Worm (Caenorhabditis elegans) whole organism, L4 larva: ENCODE measurements around the gene T09F3.5.

Source experiments
- D1046.2 ChIP-seq: fragments of 200-800 bp; sonication (Bioruptor generic); IDR thresholded peaks from 2 replicates; pipeline ENCODE4 v1.3.6; 2022; ENCODE audit warnings: missing genetic modification characterization, missing compliant biosample characterization
- Y105C5A.15 ChIP-seq: fragments of 200-800 bp; sonication (Bioruptor generic); IDR thresholded peaks from 2 replicates; pipeline ENCODE4 v1.3.6; 2022; ENCODE audit warnings: missing genetic modification characterization, missing compliant biosample characterization
- Y75B8A.6 ChIP-seq: fragments of 200-800 bp; sonication (Bioruptor generic); IDR thresholded peaks from 2 replicates; pipeline ENCODE4 v1.3.6; 2022; ENCODE audit warnings: missing genetic modification reagents, missing genetic modification characterization, missing compliant biosample characterization
- aha-1 ChIP-seq: fragments of 150-350 bp; peaks from one replicate; lab custom pipeline; 2014; ENCODE audit warnings: missing biosample characterization, missing genetic modification characterization
- ceh-32 ChIP-seq: sonication (generic microtip); optimal IDR thresholded peaks from 2 replicates; lab custom pipeline; 2016; ENCODE audit warnings: mild to moderate bottlenecking, missing genetic modification characterization, missing compliant biosample characterization; ENCODE audit not compliant: poor library complexity
- ceh-62 ChIP-seq: sonication (generic microtip); optimal IDR thresholded peaks from 2 replicates; lab custom pipeline; 2017; ENCODE audit warnings: missing biosample characterization, missing genetic modification characterization
- ceh-82 ChIP-seq: sonication (generic microtip); optimal IDR thresholded peaks from 2 replicates; lab custom pipeline; 2017; ENCODE audit warnings: missing biosample characterization, missing genetic modification characterization
- ctbp-1 ChIP-seq: fragments of 200-800 bp; sonication (Bioruptor generic); IDR thresholded peaks from 2 replicates; pipeline ENCODE4 v1.3.6; 2022; ENCODE audit warnings: missing genetic modification reagents, missing genetic modification characterization, missing compliant biosample characterization
- daf-16 ChIP-seq, 3 experiments: sonication (generic microtip); optimal IDR thresholded peaks; 2 replicates each; lab custom pipeline; 2016 to 2017; ENCODE audit warnings: missing genetic modification characterization in 3 of 3, missing genetic modification reagents in 3 of 3, mild to moderate bottlenecking in 2 of 3, missing compliant biosample characterization in 2 of 3, missing biosample characterization in 1 of 3, moderate library complexity in 1 of 3
- daf-8 ChIP-seq: fragments of 200-800 bp; sonication (Bioruptor generic); IDR thresholded peaks from 2 replicates; pipeline ENCODE4 v1.3.6; 2022; ENCODE audit warnings: missing genetic modification characterization, missing compliant biosample characterization
- dmd-9 ChIP-seq: fragments of 200-800 bp; sonication (Bioruptor generic); IDR thresholded peaks from 2 replicates; pipeline ENCODE4 v1.3.6; 2022; ENCODE audit warnings: missing genetic modification reagents, missing genetic modification characterization, missing compliant biosample characterization
- duxl-1 ChIP-seq: sonication (generic microtip); optimal IDR thresholded peaks from 2 replicates; lab custom pipeline; 2016; ENCODE audit warnings: mild to moderate bottlenecking, missing genetic modification characterization, moderate library complexity, missing compliant biosample characterization; ENCODE audit not compliant: poor library complexity
- egl-43 ChIP-seq: fragments of 200-800 bp; sonication (Bioruptor generic); IDR thresholded peaks from 2 replicates; pipeline ENCODE4 v1.3.6; 2022; ENCODE audit warnings: missing genetic modification reagents, missing genetic modification characterization, missing compliant biosample characterization
- hlh-11 ChIP-seq: fragments of 200-800 bp; sonication (Bioruptor generic); optimal IDR thresholded peaks from 2 replicates; lab custom pipeline; 2018; ENCODE audit warnings: mild to moderate bottlenecking, missing genetic modification characterization, missing compliant biosample characterization
- hlh-30 ChIP-seq: sonication (generic microtip); optimal IDR thresholded peaks from 2 replicates; lab custom pipeline; 2017; ENCODE audit warnings: antibody characterized with exemption, mild to moderate bottlenecking, missing genetic modification characterization, missing compliant biosample characterization; ENCODE audit not compliant: insufficient read depth
- jun-1 ChIP-seq: fragments of 150-350 bp; optimal IDR thresholded peaks from 2 replicates; lab custom pipeline; 2014; ENCODE audit warnings: missing biosample characterization, missing genetic modification reagents, missing genetic modification characterization
- lsy-2 ChIP-seq, 2 experiments: fragments of 150-350 bp in 1 of 2; sonication (generic microtip) in 1 of 2; optimal IDR thresholded peaks; 2 replicates each; lab custom pipeline; 2014 to 2017; ENCODE audit warnings: missing biosample characterization in 2 of 2, missing genetic modification characterization in 2 of 2
- madf-9 ChIP-seq: fragments of 200-800 bp; sonication (Bioruptor generic); conservative IDR thresholded peaks from 2 replicates; pipeline ENCODE4 v1.3.6; 2022; ENCODE audit warnings: missing genetic modification reagents, missing genetic modification characterization, missing compliant biosample characterization
- mdl-1 ChIP-seq, 2 experiments: fragments of 150-350 bp in 1 of 2; sonication (generic microtip) in 1 of 2; optimal IDR thresholded peaks; 2 replicates each; lab custom pipeline; 2014 to 2017; ENCODE audit warnings: missing biosample characterization in 2 of 2, missing genetic modification characterization in 2 of 2
- mdt-29 ChIP-seq: fragments of 200-800 bp; sonication (Bioruptor generic); IDR thresholded peaks from 2 replicates; pipeline ENCODE4 v1.3.6; 2022; ENCODE audit warnings: missing genetic modification reagents, missing genetic modification characterization, missing compliant biosample characterization
- mep-1 ChIP-seq: fragments of 150-350 bp; sonication (generic microtip); optimal IDR thresholded peaks from 3 replicates; lab custom pipeline; 2014; ENCODE audit warnings: missing biosample characterization, missing genetic modification characterization
- mxl-2 ChIP-seq: fragments of 200-800 bp; sonication (Bioruptor generic); conservative IDR thresholded peaks from 2 replicates; pipeline ENCODE4 v1.3.6; 2022; ENCODE audit warnings: missing genetic modification reagents, missing genetic modification characterization, missing compliant biosample characterization
- nhr-10 ChIP-seq: fragments of 150-350 bp; optimal IDR thresholded peaks from 2 replicates; lab custom pipeline; 2014; ENCODE audit warnings: missing biosample characterization, missing genetic modification characterization
- nhr-111 ChIP-seq: fragments of 200-800 bp; sonication (Bioruptor generic); optimal IDR thresholded peaks from 2 replicates; lab custom pipeline; 2018; ENCODE audit warnings: mild to moderate bottlenecking, missing genetic modification characterization, missing compliant biosample characterization
- nhr-41 ChIP-seq: fragments of 200-800 bp; sonication (Bioruptor generic); IDR thresholded peaks from 2 replicates; pipeline ENCODE4 v1.3.6; 2022; ENCODE audit warnings: missing genetic modification reagents, missing genetic modification characterization, missing compliant biosample characterization
- nhr-6 ChIP-seq: fragments of 150-350 bp; optimal IDR thresholded peaks from 2 replicates; lab custom pipeline; 2014; ENCODE audit warnings: missing biosample characterization, missing genetic modification characterization
- nhr-76 ChIP-seq: fragments of 150-350 bp; optimal IDR thresholded peaks from 2 replicates; lab custom pipeline; 2014; ENCODE audit warnings: missing biosample characterization, missing genetic modification characterization
- pha-4 ChIP-seq, 2 experiments: fragments of 150-350 bp in 1 of 2; fragments of 200-800 bp in 1 of 2; sonication (Bioruptor generic) in 1 of 2; IDR thresholded peaks in 1 of 2; optimal IDR thresholded peaks in 1 of 2; 2 replicates each; pipeline versions ENCODE4 v1.3.6 to Lab custom; 2014 to 2022; ENCODE audit warnings: missing genetic modification characterization in 2 of 2, missing genetic modification reagents in 2 of 2, missing biosample characterization in 1 of 2, missing compliant biosample characterization in 1 of 2
- php-3 ChIP-seq: fragments of 200-800 bp; sonication (Bioruptor generic); IDR thresholded peaks from 2 replicates; pipeline ENCODE4 v1.3.6; 2022; ENCODE audit warnings: missing genetic modification reagents, missing genetic modification characterization, missing compliant biosample characterization
- rbr-2 ChIP-seq: sonication (generic microtip); optimal IDR thresholded peaks from 2 replicates; lab custom pipeline; 2016; ENCODE audit warnings: missing genotype, missing genetic modification characterization, missing compliant biosample characterization
- snpc-1.2 ChIP-seq: fragments of 200-800 bp; sonication (Bioruptor generic); IDR thresholded peaks from 2 replicates; pipeline ENCODE4 v1.3.6; 2022; ENCODE audit warnings: missing genetic modification reagents, missing genetic modification characterization, missing compliant biosample characterization
- tag-97 ChIP-seq: fragments of 200-800 bp; sonication (Bioruptor generic); IDR thresholded peaks from 2 replicates; pipeline ENCODE4 v1.3.6; 2022; ENCODE audit warnings: missing genetic modification characterization, missing compliant biosample characterization
- tra-1 ChIP-seq: fragments of 200-800 bp; sonication (Bioruptor generic); IDR thresholded peaks from 2 replicates; pipeline ENCODE4 v1.3.6; 2022; ENCODE audit warnings: missing genetic modification reagents, missing genetic modification characterization, missing compliant biosample characterization
- unc-130 ChIP-seq: sonication (generic microtip); optimal IDR thresholded peaks from 2 replicates; lab custom pipeline; 2016; ENCODE audit warnings: missing genetic modification reagents, missing genetic modification characterization, missing compliant biosample characterization
- ztf-11 ChIP-seq: fragments of 150-350 bp; optimal IDR thresholded peaks from 2 replicates; lab custom pipeline; 2014; ENCODE audit warnings: missing biosample characterization, missing genetic modification characterization
- ztf-7 ChIP-seq: fragments of 150-350 bp; optimal IDR thresholded peaks from 2 replicates; lab custom pipeline; 2014; ENCODE audit warnings: missing biosample characterization, missing genetic modification characterization

T09F3.5 gene

DNA sequence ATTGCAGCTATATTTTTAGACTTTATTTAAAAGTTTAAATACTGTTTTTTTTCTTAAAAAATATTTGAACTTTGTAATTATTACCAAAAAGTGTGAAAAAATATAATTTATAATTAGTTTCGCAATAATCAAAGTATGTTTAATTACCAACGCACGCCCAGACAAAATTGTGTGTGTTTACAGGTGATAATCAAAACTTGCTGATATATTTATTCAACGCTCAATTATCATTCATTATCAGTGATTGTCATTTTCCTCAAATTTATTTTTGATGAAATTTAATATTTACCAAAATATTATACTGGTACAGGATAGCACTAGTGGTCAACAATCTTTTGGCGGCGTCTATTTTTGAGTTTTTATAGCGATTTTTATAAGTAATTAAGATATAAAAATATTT is 23.7 kb upstream of the T09F3.5 start (continued):
- TF ChIP-seq ztf-11 (tag; lab: Kevin White, UChicago) = no peak
- no peak for TF ChIP-seq ceh-82
- TF ChIP-seq D1046.2 (GFP tag; lab: Robert Waterston, UW) = no peak
- no peak for TF ChIP-seq hlh-30 (tag; lab: Kevin White, UChicago)
- no peak for TF ChIP-seq egl-43 (GFP tag; lab: Robert Waterston, UW)
- TF ChIP-seq mdl-1 (tag; optimal IDR thresholded peaks at IDR 0.05; lab: Kevin White, UChicago) = no peak
- TF ChIP-seq ceh-62 (tag; lab: Kevin White, UChicago) = no peak
- no peak for TF ChIP-seq daf-16 (GFP tag; optimal IDR thresholded peaks at IDR 0.05; lab: Kevin White, UChicago)
- TF ChIP-seq daf-16 (tag; optimal IDR thresholded peaks at IDR 0.05; lab: Kevin White, UChicago) = peak; percentile 99
- TF ChIP-seq unc-130 (GFP tag; lab: Kevin White, UChicago) = no peak
- TF ChIP-seq dmd-9 (GFP tag; lab: Robert Waterston, UW) = no peak
- no peak for TF ChIP-seq lsy-2 (tag; optimal IDR thresholded peaks at IDR 0.05; lab: Kevin White, UChicago)
- no peak for TF ChIP-seq tag-97 (GFP tag; lab: Robert Waterston, UW)
- TF ChIP-seq nhr-111 (GFP tag; lab: Kevin White, UChicago) = no peak
- no peak for TF ChIP-seq nhr-10 (tag; lab: Kevin White, UChicago)
- TF ChIP-seq php-3 (GFP tag; lab: Robert Waterston, UW) = peak; percentile 39; the same call in 1 of the 2 replicates
- peak; percentile 4 for TF ChIP-seq hlh-11 (tag; lab: Kevin White, UChicago)
- no peak for TF ChIP-seq nhr-6
- no peak for TF ChIP-seq ctbp-1 (GFP tag; lab: Robert Waterston, UW)
- no peak for TF ChIP-seq madf-9
- TF ChIP-seq Y75B8A.6 (GFP tag; lab: Robert Waterston, UW) = no peak
- no peak for TF ChIP-seq ceh-32 (tag; lab: Kevin White, UChicago)
- TF ChIP-seq nhr-76 (tag; lab: Kevin White, UChicago) = no peak
- no peak for TF ChIP-seq daf-8
- no peak for TF ChIP-seq snpc-1.2
- no peak for TF ChIP-seq duxl-1 (tag; lab: Kevin White, UChicago)
- no peak for TF ChIP-seq jun-1 (tag; lab: Kevin White, UChicago)

DNA sequence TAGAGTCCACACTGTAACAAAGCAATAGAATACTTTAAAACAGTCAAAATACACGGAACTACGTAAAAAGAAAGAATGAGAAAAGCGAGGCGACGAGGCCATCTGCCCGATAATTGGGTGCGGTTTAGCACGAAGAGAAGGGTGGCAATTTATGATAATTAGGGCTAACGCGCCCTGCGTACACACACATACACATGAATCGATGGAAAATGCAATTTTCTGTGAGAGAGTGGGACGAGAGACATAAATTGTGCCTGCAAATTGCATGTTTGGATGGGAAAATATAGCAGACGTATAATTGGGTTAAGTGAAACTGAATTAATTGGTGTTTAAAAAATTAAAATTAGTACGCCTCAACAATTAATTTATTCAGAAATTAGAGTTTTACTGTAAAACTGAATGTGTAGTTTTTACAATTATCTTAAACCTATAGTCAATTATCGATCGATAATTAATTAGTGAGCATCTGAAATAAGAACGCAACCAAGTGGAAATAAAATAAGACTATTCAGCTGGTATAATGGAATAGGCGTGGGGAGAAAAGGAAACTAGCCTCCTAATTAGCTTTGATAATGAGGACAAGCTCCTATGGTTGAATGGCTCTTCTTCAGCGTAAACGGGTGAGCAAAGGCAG is 23.0 kb upstream of the T09F3.5 start:
- TF ChIP-seq rbr-2 (tag; lab: Kevin White, UChicago) = peak; percentile 7
- TF ChIP-seq ztf-7 (tag; lab: Kevin White, UChicago) = no peak
- no peak for TF ChIP-seq hlh-30 (tag; lab: Kevin White, UChicago)
- TF ChIP-seq daf-8 = no peak
- TF ChIP-seq ztf-11 (tag; lab: Kevin White, UChicago) = no peak
- no peak for TF ChIP-seq ceh-32 (tag; lab: Kevin White, UChicago)
- no peak for TF ChIP-seq Y105C5A.15
- TF ChIP-seq dmd-9 (GFP tag; lab: Robert Waterston, UW) = no peak
- no peak for TF ChIP-seq nhr-41 (GFP tag; lab: Robert Waterston, UW)
- TF ChIP-seq aha-1 (tag; lab: Kevin White, UChicago) = peak; percentile 79
- no peak for TF ChIP-seq nhr-10 (tag; lab: Kevin White, UChicago)
- no peak for TF ChIP-seq pha-4 (GFP tag; IDR thresholded peaks at IDR 0.05; lab: Robert Waterston, UW)
- TF ChIP-seq pha-4 (tag; optimal IDR thresholded peaks at IDR 0.05; lab: Kevin White, UChicago) = no peak
- TF ChIP-seq mep-1 (tag; lab: Kevin White, UChicago) = peak; percentile 30
- TF ChIP-seq mxl-2 (GFP tag; lab: Robert Waterston, UW) = no peak

DNA sequence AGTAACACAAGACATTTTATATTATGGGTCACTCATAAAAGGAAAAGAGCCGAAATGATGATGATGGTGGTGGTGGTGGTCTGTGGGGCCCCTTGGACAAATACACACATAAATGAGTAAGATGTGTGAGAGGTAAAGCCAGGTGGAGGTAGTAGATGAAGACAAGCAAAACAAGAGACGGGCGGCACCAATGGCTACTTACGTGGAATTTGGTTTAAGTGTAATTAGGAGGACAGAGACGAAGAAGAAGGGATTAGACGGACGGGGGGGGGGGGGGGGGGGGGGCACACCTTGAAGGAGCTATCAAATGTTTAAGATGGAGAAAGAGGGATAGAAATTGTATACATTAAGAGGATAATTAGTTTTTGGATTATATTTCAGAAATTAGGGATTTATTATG is 21.9 kb upstream of the T09F3.5 start:
- TF ChIP-seq nhr-6 (peak; percentile 10), tra-1 (no peak), mdt-29 (GFP tag; lab: Robert Waterston, UW) (no peak)
